Worm (Caenorhabditis elegans) whole organism, early embryonic: Measurements from ENCODE around the gene T24A6.17.

Source experiments
- ama-1 ChIP-seq: fragments of 150-350 bp; optimal IDR thresholded peaks from 2 replicates; lab custom pipeline; 2014
- ets-7 ChIP-seq: sonication (generic microtip); optimal IDR thresholded peaks from 2 replicates; lab custom pipeline; 2016; ENCODE audit warnings: missing genotype, missing genetic modification characterization, missing compliant biosample characterization
- hmg-4 ChIP-seq: fragments of 200-800 bp; sonication (Bioruptor generic); optimal IDR thresholded peaks from 2 replicates; lab custom pipeline; 2018; ENCODE audit warnings: mild to moderate bottlenecking, missing genetic modification characterization, missing compliant biosample characterization
- sea-1 ChIP-seq: fragments of 200-800 bp; sonication (Bioruptor generic); conservative IDR thresholded peaks from 2 replicates; pipeline ENCODE4 v1.3.6; 2022; ENCODE audit warnings: missing genetic modification characterization, missing compliant biosample characterization
- tbx-11 ChIP-seq: fragments of 200-800 bp; sonication (Bioruptor generic); IDR thresholded peaks from 2 replicates; pipeline ENCODE4 v1.3.6; 2022; ENCODE audit warnings: missing genetic modification characterization, missing compliant biosample characterization

DNA sequence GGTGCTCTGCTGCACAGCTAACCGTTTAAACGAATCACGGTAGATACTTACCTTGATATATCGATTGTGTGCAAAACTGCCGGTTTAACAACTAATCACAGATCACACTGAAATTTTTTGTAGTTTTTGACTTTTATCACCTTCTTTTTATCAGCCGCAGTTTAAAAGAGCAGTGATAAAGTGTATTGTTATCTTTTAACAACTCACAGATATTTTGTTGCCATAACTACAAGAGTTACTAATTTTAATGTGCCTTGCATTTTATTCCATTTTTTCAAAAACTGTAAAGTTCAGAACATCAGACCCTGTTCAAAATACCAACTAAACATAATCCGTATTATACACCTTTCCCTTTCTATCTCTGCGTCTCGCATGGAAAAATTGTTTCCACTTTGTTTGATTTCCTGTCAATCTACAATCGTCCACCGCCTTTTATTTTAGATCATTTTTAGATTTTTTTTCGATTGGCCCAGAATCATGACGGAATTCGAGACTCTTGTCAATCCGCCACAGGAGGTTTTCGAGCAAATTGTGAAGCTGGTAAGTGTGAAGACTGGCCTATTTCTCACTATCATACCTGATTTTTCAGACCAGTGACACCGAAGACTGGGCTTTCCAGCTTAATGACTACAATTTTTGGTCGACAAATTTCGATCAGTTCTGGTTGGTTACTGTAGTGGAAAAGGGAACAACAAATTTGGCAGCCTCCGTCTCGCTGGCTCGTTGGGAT lies 11.3 kb downstream of the T24A6.17 start, which contains the start of gene T24A6.20:
- TF ChIP-seq ama-1, result no peak
- TF ChIP-seq hmg-4 (GFP tag; lab: Kevin White, UChicago), result no peak
- TF ChIP-seq ets-7 (tag; lab: Kevin White, UChicago), result no peak
- TF ChIP-seq sea-1, result no peak
- TF ChIP-seq tbx-11 (GFP tag; lab: Robert Waterston, UW), result no peak
